Fruit fly (Drosophila melanogaster) whole organism, embryonic: Measurements from ENCODE around the gene Zn72D.

ENCODE experiments used
- Atf6 ChIP-seq: fragments of 200-800 bp; sonication (Bioruptor generic); IDR thresholded peaks from 2 replicates; pipeline ENCODE4 v1.3.6; 2022; ENCODE audit warnings: missing biosample characterization, missing genetic modification characterization
- CG11696 ChIP-seq: fragments of 200-800 bp; sonication (Bioruptor generic); IDR thresholded peaks from 2 replicates; pipeline ENCODE4 v1.3.6; 2022; ENCODE audit warnings: missing biosample characterization, missing genetic modification characterization
- CG12769 ChIP-seq: fragments of 200-800 bp; sonication (Bioruptor generic); optimal IDR thresholded peaks from 2 replicates; lab custom pipeline; 2019; ENCODE audit warnings: missing biosample characterization, mild to moderate bottlenecking, missing genetic modification characterization, moderate library complexity
- CG13123 ChIP-seq: fragments of 200-800 bp; sonication (Bioruptor generic); optimal IDR thresholded peaks from 2 replicates; lab custom pipeline; 2016; ENCODE audit warnings: missing biosample characterization, missing genetic modification characterization
- CG13287 ChIP-seq: fragments of 200-800 bp; sonication (Bioruptor generic); IDR thresholded peaks from 2 replicates; pipeline ENCODE4 v1.3.6; 2022; ENCODE audit warnings: missing biosample characterization, missing genetic modification characterization; ENCODE audit not compliant: partially characterized antibody
- CG13424 ChIP-seq: fragments of 200-800 bp; sonication (Bioruptor generic); optimal IDR thresholded peaks from 2 replicates; lab custom pipeline; 2019; ENCODE audit warnings: missing biosample characterization, mild to moderate bottlenecking, missing genetic modification characterization, moderate library complexity
- CG15011 ChIP-seq: fragments of 200-800 bp; sonication (Bioruptor generic); optimal IDR thresholded peaks from 3 replicates; lab custom pipeline; 2018; ENCODE audit warnings: missing biosample characterization, mild to moderate bottlenecking, missing genetic modification characterization
- CG17612 ChIP-seq: fragments of 200-800 bp; sonication (Bioruptor generic); IDR thresholded peaks from 2 replicates; pipeline ENCODE4 v1.3.6; 2022; ENCODE audit warnings: missing biosample characterization, missing genetic modification characterization
- CG1792 ChIP-seq: fragments of 200-800 bp; sonication (Bioruptor generic); optimal IDR thresholded peaks from 2 replicates; lab custom pipeline; 2016; ENCODE audit warnings: missing biosample characterization, missing genetic modification characterization
- CG2889 ChIP-seq: fragments of 200-800 bp; sonication (Bioruptor generic); IDR thresholded peaks from 3 replicates; pipeline ENCODE4 v1.3.6; 2022; ENCODE audit warnings: missing biosample characterization, missing genetic modification characterization
- CG3726 ChIP-seq: fragments of 200-800 bp; sonication (Bioruptor generic); IDR thresholded peaks from 3 replicates; pipeline ENCODE4, ENCODE4 v1.3.6; 2022; ENCODE audit warnings: missing biosample characterization, missing genetic modification characterization
- CG3995 ChIP-seq: fragments of 200-800 bp; sonication (Bioruptor generic); optimal IDR thresholded peaks from 3 replicates; lab custom pipeline; 2016; ENCODE audit warnings: missing biosample characterization, missing genetic modification characterization
- CG4282 ChIP-seq: fragments of 200-800 bp; sonication (Bioruptor generic); optimal IDR thresholded peaks from 2 replicates; lab custom pipeline; 2016; ENCODE audit warnings: missing biosample characterization, missing genetic modification characterization
- CG4404 ChIP-seq: fragments of 200-800 bp; sonication (Bioruptor generic); IDR thresholded peaks from 2 replicates; pipeline ENCODE4 v1.3.6; 2022; ENCODE audit warnings: missing biosample characterization, missing genetic modification characterization
- CG4854 ChIP-seq: fragments of 200-800 bp; sonication (Bioruptor generic); optimal IDR thresholded peaks from 2 replicates; lab custom pipeline; 2016; ENCODE audit warnings: missing biosample characterization, missing genetic modification characterization, inconsistent platforms
- CG6654 ChIP-seq: fragments of 200-800 bp; sonication (Bioruptor generic); optimal IDR thresholded peaks from 2 replicates; lab custom pipeline; 2017; ENCODE audit warnings: missing biosample characterization, mild to moderate bottlenecking, missing genetic modification characterization
- CG6765 ChIP-seq: fragments of 200-800 bp; sonication (Bioruptor generic); optimal IDR thresholded peaks from 3 replicates; lab custom pipeline; 2017; ENCODE audit warnings: missing biosample characterization, mild to moderate bottlenecking, missing genetic modification characterization
- CG8478 ChIP-seq: fragments of >200 bp; optimal IDR thresholded peaks from 2 replicates; lab custom pipeline; 2018
- CG8944 ChIP-seq: fragments of 200-800 bp; sonication (Bioruptor generic); optimal IDR thresholded peaks from 3 replicates; lab custom pipeline; 2016; ENCODE audit warnings: missing biosample characterization, missing genetic modification characterization
- CG9215 ChIP-seq: fragments of 200-800 bp; sonication (Bioruptor generic); IDR thresholded peaks from 2 replicates; pipeline ENCODE4 v1.3.6; 2022; ENCODE audit warnings: missing biosample characterization, missing genetic modification characterization
- CG9932 ChIP-seq: fragments of 200-800 bp; sonication (Bioruptor generic); IDR thresholded peaks from 2 replicates; pipeline ENCODE4 v1.3.6; 2022; ENCODE audit warnings: missing biosample characterization, missing genetic modification characterization
- Deaf1 ChIP-seq: fragments of 200-800 bp; optimal IDR thresholded peaks from 3 replicates; lab custom pipeline; 2019; ENCODE audit warnings: missing biosample characterization, mild to moderate bottlenecking, missing genetic modification characterization, moderate library complexity
- Elba2 ChIP-seq: fragments of 200-800 bp; sonication (Bioruptor generic); optimal IDR thresholded peaks from 3 replicates; lab custom pipeline; 2016; ENCODE audit warnings: missing biosample characterization, missing genetic modification characterization
- H15 ChIP-seq: fragments of 200-800 bp; sonication (Bioruptor generic); IDR thresholded peaks from 3 replicates; pipeline ENCODE4 v1.3.6; 2022; ENCODE audit warnings: missing biosample characterization, missing genetic modification characterization
- HLHmδ ChIP-seq: fragments of 200-800 bp; sonication (Bioruptor generic); optimal IDR thresholded peaks from 2 replicates; lab custom pipeline; 2018; ENCODE audit warnings: missing biosample characterization, mild to moderate bottlenecking, missing genetic modification characterization, moderate library complexity
- Hmr ChIP-seq: fragments of 200-800 bp; sonication (Bioruptor generic); optimal IDR thresholded peaks from 3 replicates; lab custom pipeline; 2017; ENCODE audit warnings: mild to moderate bottlenecking, missing biosample characterization, missing genetic modification reagents, missing genetic modification characterization
- Hr39 ChIP-seq: fragments of >200 bp; optimal IDR thresholded peaks from 2 replicates; lab custom pipeline; 2017
- Hr51 ChIP-seq, 2 experiments: fragments of 200-800 bp; sonication (Bioruptor generic); optimal IDR thresholded peaks; 2 replicates in 1 of 2; 3 replicates in 1 of 2; lab custom pipeline; 2016 to 2018; ENCODE audit warnings: missing biosample characterization in 2 of 2, missing genetic modification characterization in 2 of 2, mild to moderate bottlenecking in 1 of 2, moderate library complexity in 1 of 2
- Lhr ChIP-seq: fragments of 200-800 bp; sonication (Bioruptor generic); optimal IDR thresholded peaks from 3 replicates; lab custom pipeline; 2017; ENCODE audit warnings: mild to moderate bottlenecking, missing biosample characterization, missing genetic modification reagents, missing genetic modification characterization
- Ptx1 ChIP-seq: fragments of 200-800 bp; sonication (Bioruptor generic); IDR thresholded peaks from 2 replicates; pipeline ENCODE4 v1.3.6; 2022; ENCODE audit warnings: missing biosample characterization, missing genetic modification characterization
- Sin3A ChIP-seq: fragments of >200 bp; optimal IDR thresholded peaks from 2 replicates; lab custom pipeline; 2018
- Ssrp ChIP-seq: fragments of 200-800 bp; sonication (Bioruptor generic); optimal IDR thresholded peaks from 2 replicates; lab custom pipeline; 2018; ENCODE audit warnings: missing biosample characterization, mild to moderate bottlenecking, missing genetic modification characterization, moderate library complexity
- Vsx1 ChIP-seq: fragments of 200-800 bp; sonication (Bioruptor generic); optimal IDR thresholded peaks from 2 replicates; lab custom pipeline; 2017; ENCODE audit warnings: missing biosample characterization, mild to moderate bottlenecking, missing genetic modification characterization, missing genetic modification reagents
- da ChIP-seq: fragments of 200-800 bp; sonication (Bioruptor generic); optimal IDR thresholded peaks from 2 replicates; lab custom pipeline; 2016; ENCODE audit warnings: missing biosample characterization, missing genetic modification characterization
- dmrt11E ChIP-seq: fragments of 200-800 bp; sonication (Bioruptor generic); optimal IDR thresholded peaks from 3 replicates; lab custom pipeline; 2018; ENCODE audit warnings: missing biosample characterization, mild to moderate bottlenecking, missing genetic modification characterization, moderate library complexity
- gcm2 ChIP-seq: fragments of 200-800 bp; sonication (Bioruptor generic); optimal IDR thresholded peaks from 2 replicates; lab custom pipeline; 2016; ENCODE audit warnings: missing biosample characterization, missing genetic modification characterization
- gro ChIP-seq: fragments of 200-800 bp; sonication (Bioruptor generic); optimal IDR thresholded peaks from 2 replicates; lab custom pipeline; 2016; ENCODE audit warnings: missing biosample characterization, missing genetic modification characterization
- gsb ChIP-seq: fragments of 200-800 bp; sonication (Bioruptor generic); IDR thresholded peaks from 2 replicates; pipeline ENCODE4 v1.3.6; 2022; ENCODE audit warnings: missing biosample characterization, missing genetic modification characterization
- hb ChIP-seq: fragments of 200-800 bp; sonication (Bioruptor generic); IDR thresholded peaks from 3 replicates; pipeline ENCODE4 v1.3.6; 2022; ENCODE audit warnings: missing biosample characterization, missing genetic modification characterization; ENCODE audit not compliant: partially characterized antibody
- jumu ChIP-seq: fragments of 200-800 bp; sonication (Bioruptor generic); optimal IDR thresholded peaks from 3 replicates; lab custom pipeline; 2016; ENCODE audit warnings: missing biosample characterization, missing genetic modification characterization
- ken ChIP-seq: fragments of 200-800 bp; sonication (Bioruptor generic); IDR thresholded peaks from 3 replicates; pipeline ENCODE4 v1.3.6; 2022; ENCODE audit warnings: missing biosample characterization, missing genetic modification characterization
- odd ChIP-seq: fragments of 200-800 bp; sonication (Bioruptor generic); optimal IDR thresholded peaks from 2 replicates; lab custom pipeline; 2017; ENCODE audit warnings: missing biosample characterization, mild to moderate bottlenecking, missing genetic modification characterization
- otp ChIP-seq: fragments of 200-800 bp; sonication (Bioruptor generic); IDR thresholded peaks from 3 replicates; pipeline ENCODE4, ENCODE4 v1.3.6; 2022; ENCODE audit warnings: missing biosample characterization, missing genetic modification characterization
- pita ChIP-seq: fragments of 200-800 bp; sonication (Bioruptor generic); optimal IDR thresholded peaks from 2 replicates; lab custom pipeline; 2017; ENCODE audit warnings: missing biosample characterization, mild to moderate bottlenecking, missing genetic modification characterization
- pnt ChIP-seq: fragments of 200-800 bp; sonication (Bioruptor generic); optimal IDR thresholded peaks from 3 replicates; lab custom pipeline; 2016; ENCODE audit warnings: missing biosample characterization, missing genetic modification characterization
- pum ChIP-seq: fragments of 200-800 bp; sonication (Bioruptor generic); optimal IDR thresholded peaks from 2 replicates; lab custom pipeline; 2016; ENCODE audit warnings: missing biosample characterization, missing genetic modification characterization
- sisA ChIP-seq: fragments of 200-800 bp; sonication (Bioruptor generic); IDR thresholded peaks from 2 replicates; pipeline ENCODE4 v1.3.6; 2022; ENCODE audit warnings: missing biosample characterization, missing genetic modification characterization
- sqz ChIP-seq: fragments of 200-800 bp; sonication (Bioruptor generic); optimal IDR thresholded peaks from 3 replicates; lab custom pipeline; 2018; ENCODE audit warnings: missing biosample characterization, mild to moderate bottlenecking, missing genetic modification characterization
- trem ChIP-seq: fragments of 200-800 bp; optimal IDR thresholded peaks from 3 replicates; lab custom pipeline; 2019; ENCODE audit warnings: missing biosample characterization, mild to moderate bottlenecking, missing genetic modification characterization, moderate library complexity
- zen2 ChIP-seq: fragments of 200-800 bp; sonication (Bioruptor generic); IDR thresholded peaks from 3 replicates; pipeline ENCODE4 v1.3.6; 2022; ENCODE audit warnings: missing biosample characterization, missing genetic modification characterization; ENCODE audit not compliant: partially characterized antibody
- zfh1 ChIP-seq: fragments of 200-800 bp; sonication (Bioruptor generic); IDR thresholded peaks from 3 replicates; pipeline ENCODE4 v1.3.6; 2022; ENCODE audit warnings: missing biosample characterization, missing genetic modification characterization

Gene Zn72D

DNA sequence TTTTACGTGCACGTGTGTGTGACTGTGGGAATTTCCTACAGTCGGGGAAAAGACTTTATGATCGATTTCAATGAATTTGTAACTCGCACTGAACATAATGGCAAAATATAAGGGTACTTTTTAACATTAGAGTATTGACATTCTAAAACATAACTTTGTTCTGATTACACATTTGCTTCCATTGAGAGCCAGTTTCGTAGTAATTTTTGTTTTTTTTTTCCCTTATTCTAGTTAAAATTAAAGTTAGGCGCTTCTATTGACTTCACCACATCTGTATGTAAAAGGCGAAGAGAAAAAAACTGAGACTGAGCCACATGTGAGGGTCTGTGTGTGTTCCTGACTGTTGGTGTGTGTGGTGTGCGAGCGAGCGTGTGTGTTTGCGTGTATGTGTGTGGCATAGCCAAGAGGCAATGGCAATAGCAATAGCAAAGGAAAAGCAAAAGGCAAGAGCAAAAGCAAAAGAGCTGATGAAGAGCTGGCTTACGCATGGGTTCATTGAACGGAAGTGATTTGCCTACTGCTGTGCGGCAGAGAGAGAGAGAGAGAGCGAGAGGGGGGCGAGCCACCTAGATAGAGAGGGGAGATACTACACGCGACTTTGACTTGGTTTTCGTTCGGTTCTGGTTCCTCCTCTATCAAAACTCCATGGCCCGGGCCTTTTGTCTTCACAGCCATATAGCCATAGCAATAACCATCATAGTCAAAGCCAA lies 49.6 kb upstream of the Zn72D start (continued):
- TF ChIP-seq CG13424 (tag; lab: Kevin White, UChicago) (peak; percentile 85), CG6654 (GFP tag; lab: Kevin White, UChicago) (no peak), CG8944 (GFP tag; lab: Kevin White, UChicago) (peak; percentile 33), Elba2 (GFP tag; lab: Kevin White, UChicago) (no peak), CG8478 (no peak), CG15011 (peak; percentile 64), da (GFP tag; lab: Kevin White, UChicago) (no peak), dmrt11E (peak; percentile 8), CG3995 (GFP tag; lab: Kevin White, UChicago) (peak; percentile 40), CG17612 (peak; percentile 16; the same call in 1 of the 2 replicates), Ptx1 (GFP tag; lab: Robert Waterston, UW) (peak; percentile 58), zfh1 (peak; percentile 40; the same call in 1 of the 3 replicates), Vsx1 (no peak), Ssrp (peak; percentile 59), Hr51 (GFP tag; optimal IDR thresholded peaks at IDR 0.05; lab: Kevin White, UChicago) (peak; percentile 39 to 81), gro (GFP tag; lab: Kevin White, UChicago) (peak; percentile 47), Atf6 (GFP tag; lab: Robert Waterston, UW) (peak; percentile 72), sqz (peak; percentile 89), CG11696 (GFP tag; lab: Robert Waterston, UW) (peak; percentile 88), CG4282 (GFP tag; lab: Kevin White, UChicago) (peak; percentile 47), CG9932 (GFP tag; lab: Robert Waterston, UW) (peak; percentile 70), odd (GFP tag; lab: Kevin White, UChicago) (peak; percentile 67), Hmr (GFP tag; lab: Kevin White, UChicago) (peak; percentile 82), jumu (peak; percentile 44), CG2889 (GFP tag; lab: Robert Waterston, UW) (no peak), CG1792 (GFP tag; lab: Kevin White, UChicago) (peak; percentile 39), HLHmδ (GFP tag; lab: Kevin White, UChicago) (no peak), CG9215 (peak; percentile 69), Sin3A (lab: Kevin White, UChicago) (no peak), H15 (GFP tag; lab: Robert Waterston, UW) (0 out of 3 replicates have a peak, but pooled peaks have one; percentile 21), pita (no peak), gcm2 (GFP tag; lab: Kevin White, UChicago) (no peak), CG12769 (tag; lab: Kevin White, UChicago) (peak; percentile 19), zen2 (GFP tag; lab: Robert Waterston, UW) (no peak), CG3726 (GFP tag; lab: Robert Waterston, UW) (no peak), Hr39 (lab: Kevin White, UChicago) (no peak), gsb (GFP tag; lab: Robert Waterston, UW) (peak; percentile 39; the same call in 1 of the 2 replicates), otp (GFP tag; lab: Robert Waterston, UW) (no peak), sisA (GFP tag; lab: Robert Waterston, UW) (peak; percentile 53), Deaf1 (peak; percentile 37), Lhr (peak; percentile 6), CG6765 (GFP tag; lab: Kevin White, UChicago) (peak; percentile 68), CG13123 (no peak), trem (tag; lab: Kevin White, UChicago) (peak; percentile 19), CG4854 (GFP tag; lab: Kevin White, UChicago) (peak; percentile 37), pum (GFP tag; lab: Kevin White, UChicago) (peak; percentile 32), pnt (GFP tag; lab: Kevin White, UChicago) (peak; percentile 52), CG4404 (GFP tag; lab: Robert Waterston, UW) (no peak), hb (GFP tag; lab: Robert Waterston, UW) (no peak), CG13287 (GFP tag; lab: Robert Waterston, UW) (peak; percentile 20; the same call in 1 of the 2 replicates), ken (GFP tag; lab: Robert Waterston, UW) (no peak)
